Fruit fly (Drosophila melanogaster): ENCODE results near the gene Sirt7.
A peak's percentile ranks its signal among the peaks of the same experiment; 100 is the strongest.

Sirt7 gene

dm6 chr3R:29039704-29040430 is 15.9 kb upstream of the Sirt7 start (continued):
- TF ChIP-seq CG16863 (GFP tag; optimal IDR thresholded peaks at IDR 0.05) (no peak), pan (optimal IDR thresholded peaks at IDR 0.05) (no peak), pan (GFP tag; optimal IDR thresholded peaks at IDR 0.05 in 1 of 2, IDR thresholded peaks at IDR 0.05 in 1 of 2) (peak in 1 of 2 experiments; percentile 13), exex (tag; optimal IDR thresholded peaks at IDR 0.05) (peak; percentile 17), crp (GFP tag; optimal IDR thresholded peaks at IDR 0.05) (peak in 1 of 2 experiments; percentile 70), insv (GFP tag; optimal IDR thresholded peaks at IDR 0.05) (peak; percentile 99), Bteb2 (GFP tag; optimal IDR thresholded peaks at IDR 0.05) (peak; percentile 49), Lim3 (GFP tag; IDR thresholded peaks at IDR 0.05) (no peak), Rfx (GFP tag; IDR thresholded peaks at IDR 0.05) (peak; percentile 69), CG2678 (tag; optimal IDR thresholded peaks at IDR 0.05) (peak; percentile 24), hbn (GFP tag; IDR thresholded peaks at IDR 0.05; ENCODE audit: partially characterized antibody) (no peak), CG2202 (tag; optimal IDR thresholded peaks at IDR 0.05) (no peak), nerfin-2 (GFP tag; IDR thresholded peaks at IDR 0.05; ENCODE audit: partially characterized antibody) (no peak), CG12769 (tag; optimal IDR thresholded peaks at IDR 0.05) (peak; percentile 56), CG17359 (tag; optimal IDR thresholded peaks at IDR 0.05) (peak; percentile 44), CG10959 (GFP tag; IDR thresholded peaks at IDR 0.05) (no peak), CG3407 (GFP tag; optimal IDR thresholded peaks at IDR 0.05) (no peak), CG10462 (GFP tag; optimal IDR thresholded peaks at IDR 0.05) (no peak), kni (GFP tag; optimal IDR thresholded peaks at IDR 0.05) (no peak), CG15073 (GFP tag; optimal IDR thresholded peaks at IDR 0.05) (no peak), CG8290 (GFP tag; optimal IDR thresholded peaks at IDR 0.05) (peak; percentile 39), CG8290 (tag; optimal IDR thresholded peaks at IDR 0.05) (peak; percentile 19 to 79), fu2 (GFP tag; optimal IDR thresholded peaks at IDR 0.05) (peak; percentile 26), CG14860 (GFP tag; IDR thresholded peaks at IDR 0.05; ENCODE audit: partially characterized antibody) (no peak), CG2712 (tag; optimal IDR thresholded peaks at IDR 0.05) (no peak), org-1 (GFP tag; optimal IDR thresholded peaks at IDR 0.05) (no peak), Vsx1 (GFP tag; optimal IDR thresholded peaks at IDR 0.05) (peak; percentile 24), twi (tag; optimal IDR thresholded peaks at IDR 0.05) (no peak), CG17186 (GFP tag; optimal IDR thresholded peaks at IDR 0.05) (peak; percentile 51), dmrt11E (tag; optimal IDR thresholded peaks at IDR 0.05) (peak; percentile 17), Nf-YC (tag; optimal IDR thresholded peaks at IDR 0.05) (peak; percentile 91), bbx (GFP tag; IDR thresholded peaks at IDR 0.05; ENCODE audit: partially characterized antibody) (no peak), CG5180 (GFP tag; optimal IDR thresholded peaks at IDR 0.05) (no peak), repo (GFP tag; optimal IDR thresholded peaks at IDR 0.05) (peak; percentile 11), Fer2 (tag; optimal IDR thresholded peaks at IDR 0.05) (no peak), CG6683 (GFP tag; optimal IDR thresholded peaks at IDR 0.05) (no peak), Eip74EF (GFP tag; optimal IDR thresholded peaks at IDR 0.05) (no peak), CG17612 (GFP tag; IDR thresholded peaks at IDR 0.05) (no peak), wor (GFP tag; IDR thresholded peaks at IDR 0.05) (no peak), Hsf (GFP tag; optimal IDR thresholded peaks at IDR 0.05) (peak; percentile 30), E2f2 (GFP tag; IDR thresholded peaks at IDR 0.05) (peak; percentile 74), Elba2 (GFP tag; optimal IDR thresholded peaks at IDR 0.05) (peak; percentile 99), CG14441 (GFP tag; IDR thresholded peaks at IDR 0.05) (0 out of 2 replicates have a peak, but pooled peaks have one; percentile 12), crc (GFP tag; optimal IDR thresholded peaks at IDR 0.05) (no peak), Atf3 (GFP tag; optimal IDR thresholded peaks at IDR 0.05) (peak; percentile 19), CG34224 (GFP tag; IDR thresholded peaks at IDR 0.05; ENCODE audit: partially characterized antibody) (peak; percentile 8; the same call in 1 of the 3 replicates), CG33213 (GFP tag; optimal IDR thresholded peaks at IDR 0.05) (peak; percentile 46), CG14014 (GFP tag; IDR thresholded peaks at IDR 0.05) (peak; percentile 20; the same call in 1 of the 2 replicates), CG3847 (GFP tag; IDR thresholded peaks at IDR 0.05) (peak; percentile 69)

Data from whole organism, embryonic.